Worm (Caenorhabditis elegans): ENCODE data around the gene ent-3.

- no peak for TF ChIP-seq blmp-1 (tag; optimal IDR thresholded peaks at IDR 0.05)
- no peak for TF ChIP-seq ces-1 (GFP tag; optimal IDR thresholded peaks at IDR 0.05)
- TF ChIP-seq nhr-12 (tag; optimal IDR thresholded peaks at IDR 0.05), result no peak
- TF ChIP-seq ceh-43 (GFP tag; optimal IDR thresholded peaks at IDR 0.05), result no peak
- TF ChIP-seq mab-5 (tag; optimal IDR thresholded peaks at IDR 0.05), result no peak
- no peak for TF ChIP-seq elt-1 (tag; optimal IDR thresholded peaks at IDR 0.05; ENCODE audit: borderline replicate concordance, insufficient read depth)
- TF ChIP-seq sptf-1 (tag; optimal IDR thresholded peaks at IDR 0.05), result no peak
Measured at ce11 chrV:14260831-14261230, 25.0 kb upstream of the ent-3 start, which contains the start of gene F40G12.2.
